Fruit fly (Drosophila melanogaster) whole organism, embryonic: ENCODE results near the gene mbc.

Source experiments
- BtbVII ChIP-seq: fragments of 200-800 bp; sonication (Bioruptor generic); optimal IDR thresholded peaks from 3 replicates; lab custom pipeline; 2017; ENCODE audit warnings: missing biosample characterization, mild to moderate bottlenecking, missing genetic modification characterization
- Bteb2 ChIP-seq: fragments of 200-800 bp; sonication (Bioruptor generic); optimal IDR thresholded peaks from 2 replicates; lab custom pipeline; 2016; ENCODE audit warnings: missing biosample characterization, missing genetic modification characterization
- CG10147 ChIP-seq: fragments of 200-800 bp; sonication (Bioruptor generic); optimal IDR thresholded peaks from 2 replicates; lab custom pipeline; 2019; ENCODE audit warnings: missing biosample characterization, mild to moderate bottlenecking, missing genetic modification characterization, moderate library complexity
- CG10274 ChIP-seq: fragments of 200-800 bp; sonication (Bioruptor generic); optimal IDR thresholded peaks from 3 replicates; lab custom pipeline; 2017; ENCODE audit warnings: missing biosample characterization, mild to moderate bottlenecking, missing genetic modification characterization
- CG10959 ChIP-seq: fragments of 200-800 bp; sonication (Bioruptor generic); IDR thresholded peaks from 2 replicates; pipeline ENCODE4 v1.3.6; 2022; ENCODE audit warnings: missing biosample characterization, missing genetic modification characterization
- CG11695 ChIP-seq: fragments of 200-800 bp; sonication (Bioruptor generic); IDR thresholded peaks from 3 replicates; pipeline ENCODE4 v1.3.6; 2022; ENCODE audit warnings: missing biosample characterization, missing genetic modification characterization
- CG12391 ChIP-seq: fragments of 200-800 bp; sonication (Bioruptor generic); optimal IDR thresholded peaks from 3 replicates; lab custom pipeline; 2018; ENCODE audit warnings: missing biosample characterization, mild to moderate bottlenecking, missing genetic modification characterization, moderate library complexity
- CG14710 ChIP-seq: fragments of 200-800 bp; sonication (Bioruptor generic); optimal IDR thresholded peaks from 3 replicates; lab custom pipeline; 2019; ENCODE audit warnings: missing biosample characterization, mild to moderate bottlenecking, missing genetic modification characterization, moderate library complexity
- CG15011 ChIP-seq: fragments of 200-800 bp; sonication (Bioruptor generic); optimal IDR thresholded peaks from 3 replicates; lab custom pipeline; 2018; ENCODE audit warnings: missing biosample characterization, mild to moderate bottlenecking, missing genetic modification characterization
- CG15696 ChIP-seq: fragments of 200-800 bp; sonication (Bioruptor generic); optimal IDR thresholded peaks from 2 replicates; lab custom pipeline; 2019; ENCODE audit warnings: missing biosample characterization, mild to moderate bottlenecking, missing genetic modification characterization, moderate library complexity
- CG1603 ChIP-seq: fragments of 200-800 bp; sonication (Bioruptor generic); optimal IDR thresholded peaks from 2 replicates; lab custom pipeline; 2019; ENCODE audit warnings: missing biosample characterization, mild to moderate bottlenecking, missing genetic modification characterization, moderate library complexity
- CG1647 ChIP-seq: fragments of 200-800 bp; sonication (Bioruptor generic); optimal IDR thresholded peaks from 3 replicates; lab custom pipeline; 2016; ENCODE audit warnings: missing biosample characterization, missing genetic modification characterization
- CG17186 ChIP-seq: fragments of 200-800 bp; sonication (Bioruptor generic); optimal IDR thresholded peaks from 3 replicates; lab custom pipeline; 2017; ENCODE audit warnings: missing biosample characterization, missing genetic modification reagents, missing genetic modification characterization
- CG18476 ChIP-seq: fragments of 200-800 bp; sonication (Bioruptor generic); optimal IDR thresholded peaks from 2 replicates; lab custom pipeline; 2016; ENCODE audit warnings: missing biosample characterization, mild to moderate bottlenecking, missing genetic modification characterization
- CG2129 ChIP-seq: fragments of 200-800 bp; sonication (Bioruptor generic); IDR thresholded peaks from 2 replicates; pipeline ENCODE4 v1.3.6; 2022; ENCODE audit warnings: missing biosample characterization, missing genetic modification characterization; ENCODE audit not compliant: partially characterized antibody
- CG2889 ChIP-seq: fragments of 200-800 bp; sonication (Bioruptor generic); IDR thresholded peaks from 3 replicates; pipeline ENCODE4 v1.3.6; 2022; ENCODE audit warnings: missing biosample characterization, missing genetic modification characterization
- CG31365 ChIP-seq: fragments of 200-800 bp; sonication (Bioruptor generic); optimal IDR thresholded peaks from 2 replicates; lab custom pipeline; 2018; ENCODE audit warnings: missing biosample characterization, mild to moderate bottlenecking, missing genetic modification characterization
- CG32767 ChIP-seq: fragments of 200-800 bp; sonication (Bioruptor generic); IDR thresholded peaks from 2 replicates; pipeline ENCODE4 v1.3.6; 2022; ENCODE audit warnings: missing biosample characterization, missing genetic modification characterization
- CG4328 ChIP-seq: fragments of 200-800 bp; sonication (Bioruptor generic); optimal IDR thresholded peaks from 3 replicates; lab custom pipeline; 2017; ENCODE audit warnings: missing biosample characterization, missing genetic modification reagents, missing genetic modification characterization
- CG4404 ChIP-seq: fragments of 200-800 bp; sonication (Bioruptor generic); IDR thresholded peaks from 2 replicates; pipeline ENCODE4 v1.3.6; 2022; ENCODE audit warnings: missing biosample characterization, missing genetic modification characterization
- CG4424 ChIP-seq: fragments of 200-800 bp; sonication (Bioruptor generic); optimal IDR thresholded peaks from 3 replicates; lab custom pipeline; 2016; ENCODE audit warnings: missing biosample characterization, missing genetic modification characterization
- CG7786 ChIP-seq: fragments of 200-800 bp; sonication (Bioruptor generic); optimal IDR thresholded peaks from 2 replicates; lab custom pipeline; 2016; ENCODE audit warnings: missing biosample characterization, missing genetic modification characterization
- CG8388 ChIP-seq: fragments of 200-800 bp; sonication (Bioruptor generic); optimal IDR thresholded peaks from 2 replicates; lab custom pipeline; 2019; ENCODE audit warnings: missing biosample characterization, mild to moderate bottlenecking, missing genetic modification characterization, moderate library complexity
- CG9817 ChIP-seq: fragments of 200-800 bp; sonication (Bioruptor generic); optimal IDR thresholded peaks from 2 replicates; lab custom pipeline; 2018; ENCODE audit warnings: missing biosample characterization, mild to moderate bottlenecking, missing genetic modification characterization, moderate library complexity
- CkIIα-i1 ChIP-seq: fragments of 200-800 bp; sonication (Bioruptor generic); IDR thresholded peaks from 2 replicates; pipeline ENCODE4 v1.3.6; 2022; ENCODE audit warnings: missing biosample characterization, missing genetic modification characterization
- Hey ChIP-seq: fragments of 200-800 bp; sonication (Bioruptor generic); optimal IDR thresholded peaks from 3 replicates; lab custom pipeline; 2018; ENCODE audit warnings: missing biosample characterization, mild to moderate bottlenecking, missing genetic modification characterization
- Hmr ChIP-seq: fragments of 200-800 bp; sonication (Bioruptor generic); optimal IDR thresholded peaks from 3 replicates; lab custom pipeline; 2017; ENCODE audit warnings: mild to moderate bottlenecking, missing biosample characterization, missing genetic modification reagents, missing genetic modification characterization
- MBD-R2 ChIP-seq: fragments of 200-800 bp; sonication (Bioruptor generic); IDR thresholded peaks from 2 replicates; pipeline ENCODE4 v1.3.6; 2022; ENCODE audit warnings: missing biosample characterization, missing genetic modification characterization
- Meics ChIP-seq: fragments of 200-800 bp; sonication (Bioruptor generic); optimal IDR thresholded peaks from 2 replicates; lab custom pipeline; 2017; ENCODE audit warnings: missing biosample characterization, mild to moderate bottlenecking, missing genetic modification characterization
- Sry-β ChIP-seq: fragments of 200-800 bp; sonication (Bioruptor generic); optimal IDR thresholded peaks from 2 replicates; lab custom pipeline; 2018; ENCODE audit warnings: missing biosample characterization, mild to moderate bottlenecking, missing genetic modification characterization, moderate library complexity
- Taf1 ChIP-seq: fragments of 200-800 bp; sonication (Bioruptor generic); IDR thresholded peaks from 2 replicates; pipeline ENCODE4 v1.3.6; 2022; ENCODE audit warnings: missing biosample characterization, missing genetic modification characterization
- br ChIP-seq: fragments of >200 bp; optimal IDR thresholded peaks from 2 replicates; lab custom pipeline; 2017
- corto ChIP-seq: fragments of 200-800 bp; sonication (Bioruptor generic); optimal IDR thresholded peaks from 2 replicates; lab custom pipeline; 2016; ENCODE audit warnings: missing biosample characterization, mild to moderate bottlenecking, missing genetic modification characterization, moderate library complexity
- da ChIP-seq: fragments of 200-800 bp; sonication (Bioruptor generic); optimal IDR thresholded peaks from 2 replicates; lab custom pipeline; 2016; ENCODE audit warnings: missing biosample characterization, missing genetic modification characterization
- danr ChIP-seq: fragments of 200-800 bp; sonication (Bioruptor generic); IDR thresholded peaks from 2 replicates; pipeline ENCODE4 v1.3.6; 2022; ENCODE audit warnings: missing biosample characterization, missing genetic modification characterization
- fd102C ChIP-seq: fragments of 200-800 bp; sonication (Bioruptor generic); optimal IDR thresholded peaks from 2 replicates; lab custom pipeline; 2018; ENCODE audit warnings: missing biosample characterization, mild to moderate bottlenecking, missing genetic modification characterization, moderate library complexity
- fru ChIP-seq: fragments of >200 bp; optimal IDR thresholded peaks from 2 replicates; lab custom pipeline; 2017
- hbn ChIP-seq: fragments of 200-800 bp; sonication (Bioruptor generic); IDR thresholded peaks from 2 replicates; pipeline ENCODE4 v1.3.6; 2022; ENCODE audit warnings: missing biosample characterization, missing genetic modification characterization; ENCODE audit not compliant: partially characterized antibody
- klu ChIP-seq: fragments of 200-800 bp; sonication (Bioruptor generic); IDR thresholded peaks from 2 replicates; pipeline ENCODE4 v1.3.6; 2022; ENCODE audit warnings: missing biosample characterization, missing genetic modification characterization
- kni ChIP-seq: fragments of 200-800 bp; sonication (Bioruptor generic); optimal IDR thresholded peaks from 3 replicates; lab custom pipeline; 2017; ENCODE audit warnings: mild to moderate bottlenecking, missing biosample characterization, missing genetic modification reagents, missing genetic modification characterization
- lmd ChIP-seq: fragments of 200-800 bp; sonication (Bioruptor generic); IDR thresholded peaks from 2 replicates; pipeline ENCODE4 v1.3.6; 2022; ENCODE audit warnings: missing biosample characterization, missing genetic modification characterization
- nau ChIP-seq: fragments of 200-800 bp; sonication (Bioruptor generic); optimal IDR thresholded peaks from 3 replicates; lab custom pipeline; 2017; ENCODE audit warnings: missing biosample characterization, mild to moderate bottlenecking, missing genetic modification characterization, missing genetic modification reagents
- nerfin-1 ChIP-seq: fragments of 200-800 bp; sonication (Bioruptor generic); optimal IDR thresholded peaks from 3 replicates; lab custom pipeline; 2019; ENCODE audit warnings: missing biosample characterization, mild to moderate bottlenecking, missing genetic modification characterization, moderate library complexity
- otp ChIP-seq: fragments of 200-800 bp; sonication (Bioruptor generic); IDR thresholded peaks from 3 replicates; pipeline ENCODE4, ENCODE4 v1.3.6; 2022; ENCODE audit warnings: missing biosample characterization, missing genetic modification characterization
- p53 ChIP-seq: fragments of 200-800 bp; sonication (Bioruptor generic); optimal IDR thresholded peaks from 2 replicates; lab custom pipeline; 2016; ENCODE audit warnings: missing biosample characterization, missing genetic modification characterization
- pnt ChIP-seq: fragments of 200-800 bp; sonication (Bioruptor generic); optimal IDR thresholded peaks from 3 replicates; lab custom pipeline; 2016; ENCODE audit warnings: missing biosample characterization, missing genetic modification characterization
- scrt ChIP-seq: fragments of 200-800 bp; sonication (Bioruptor generic); optimal IDR thresholded peaks from 2 replicates; lab custom pipeline; 2018; ENCODE audit warnings: missing biosample characterization, mild to moderate bottlenecking, missing genetic modification characterization, moderate library complexity
- sima ChIP-seq: fragments of 200-800 bp; sonication (Bioruptor generic); optimal IDR thresholded peaks from 2 replicates; lab custom pipeline; 2016; ENCODE audit warnings: missing biosample characterization, missing genetic modification characterization
- sqz ChIP-seq: fragments of 200-800 bp; sonication (Bioruptor generic); optimal IDR thresholded peaks from 3 replicates; lab custom pipeline; 2018; ENCODE audit warnings: missing biosample characterization, mild to moderate bottlenecking, missing genetic modification characterization
- vfl ChIP-seq: fragments of 200-800 bp; sonication (Bioruptor generic); optimal IDR thresholded peaks from 2 replicates; lab custom pipeline; 2016; ENCODE audit warnings: missing biosample characterization, missing genetic modification characterization
- vvl ChIP-seq: fragments of 200-800 bp; sonication (Bioruptor generic); IDR thresholded peaks from 2 replicates; pipeline ENCODE4 v1.3.6; 2022; ENCODE audit warnings: missing biosample characterization, missing genetic modification characterization

Gene mbc

dm6 chr3R:23767417-23767853 lies 14.1 kb upstream of the mbc start, which contains the start of the genes CG10214 and CG10375 (continued):
- TF ChIP-seq Meics (peak; percentile 76), Hmr (GFP tag; lab: Kevin White, UChicago) (peak; percentile 83), nerfin-1 (peak; percentile 64), CG8388 (GFP tag; lab: Kevin White, UChicago) (peak; percentile 56), CG2129 (GFP tag; lab: Robert Waterston, UW) (0 out of 2 replicates have a peak, but pooled peaks have one; percentile 19), danr (GFP tag; lab: Robert Waterston, UW) (0 out of 2 replicates have a peak, but pooled peaks have one; percentile 23), klu (GFP tag; lab: Robert Waterston, UW) (no peak; the same call in 1 of the 2 replicates), CG17186 (GFP tag; lab: Kevin White, UChicago) (peak; percentile 80), CG14710 (peak; percentile 88), CG10147 (peak; percentile 58), vvl (GFP tag; lab: Robert Waterston, UW) (peak; percentile 84), sqz (GFP tag; lab: Kevin White, UChicago) (no peak), CG9817 (tag; lab: Kevin White, UChicago) (peak; percentile 66), da (GFP tag; lab: Kevin White, UChicago) (peak; percentile 71), lmd (peak; percentile 65), fru (lab: Kevin White, UChicago) (no peak), CG15696 (tag; lab: Kevin White, UChicago) (peak; percentile 52), CG31365 (tag; lab: Kevin White, UChicago) (no peak), CG4404 (GFP tag; lab: Robert Waterston, UW) (peak; percentile 43; the same call in 1 of the 2 replicates), fd102C (GFP tag; lab: Kevin White, UChicago) (peak; percentile 15), CG10959 (GFP tag; lab: Robert Waterston, UW) (peak; percentile 23; the same call in 1 of the 2 replicates), CG15011 (no peak), Taf1 (GFP tag; lab: Robert Waterston, UW) (peak; percentile 47), Bteb2 (GFP tag; lab: Kevin White, UChicago) (peak; percentile 76), CG12391 (tag; lab: Kevin White, UChicago) (peak; percentile 86), CG32767 (GFP tag; lab: Robert Waterston, UW) (peak; percentile 32; the same call in 1 of the 2 replicates), CG1647 (peak; percentile 82), CG4328 (peak; percentile 42), CG7786 (GFP tag; lab: Kevin White, UChicago) (peak; percentile 81), scrt (GFP tag; lab: Kevin White, UChicago) (no peak), CG1603 (peak; percentile 94), Sry-β (GFP tag; lab: Kevin White, UChicago) (no peak), MBD-R2 (GFP tag; lab: Robert Waterston, UW) (peak; percentile 92), BtbVII (GFP tag; lab: Kevin White, UChicago) (peak; percentile 44), hbn (GFP tag; lab: Robert Waterston, UW) (peak; percentile 34; the same call in 1 of the 2 replicates), p53 (GFP tag; lab: Kevin White, UChicago) (peak; percentile 48), pnt (GFP tag; lab: Kevin White, UChicago) (peak; percentile 54), CG10274 (GFP tag; lab: Kevin White, UChicago) (no peak), nau (no peak), corto (no peak), sima (GFP tag; lab: Kevin White, UChicago) (no peak), kni (GFP tag; lab: Kevin White, UChicago) (peak; percentile 23), CG11695 (peak; percentile 35; the same call in 1 of the 3 replicates), otp (GFP tag; lab: Robert Waterston, UW) (0 out of 3 replicates have a peak, but pooled peaks have one; percentile 65), vfl (GFP tag; lab: Kevin White, UChicago) (peak; percentile 69), br (no peak), CG18476 (GFP tag; lab: Kevin White, UChicago) (peak; percentile 46), CkIIα-i1 (GFP tag; lab: Robert Waterston, UW) (no peak), CG4424 (GFP tag; lab: Kevin White, UChicago) (peak; percentile 75), Hey (no peak), CG2889 (GFP tag; lab: Robert Waterston, UW) (0 out of 3 replicates have a peak, but pooled peaks have one; percentile 36)
